Worm (Caenorhabditis elegans) whole organism, L3 larva: ENCODE measurements around the gene nhr-72.
"Not testable (repeated sequence)": the region's sequence is repeated elsewhere in the genome, so short reads cannot be mapped to it uniquely, and the experiment has no call there.

ENCODE experiments used
- ZK546.5 ChIP-seq: sonication (generic microtip); optimal IDR thresholded peaks from 2 replicates; lab custom pipeline; 2017; ENCODE audit warnings: missing biosample characterization, missing genetic modification characterization
- aly-2 ChIP-seq: fragments of 150-350 bp; optimal IDR thresholded peaks from 2 replicates; lab custom pipeline; 2014; ENCODE audit warnings: missing biosample characterization, missing genetic modification characterization
- ama-1 ChIP-seq: fragments of 150-350 bp; optimal IDR thresholded peaks from 2 replicates; lab custom pipeline; 2018
- ceh-16 ChIP-seq: sonication (generic microtip); optimal IDR thresholded peaks from 2 replicates; lab custom pipeline; 2017; ENCODE audit warnings: missing biosample characterization, missing genetic modification characterization
- ceh-82 ChIP-seq: fragments of 150-350 bp; optimal IDR thresholded peaks from 2 replicates; lab custom pipeline; 2014; ENCODE audit warnings: missing biosample characterization, missing genetic modification characterization
- ceh-9 ChIP-seq: sonication (generic microtip); optimal IDR thresholded peaks from 2 replicates; lab custom pipeline; 2018; ENCODE audit warnings: missing biosample characterization, missing genetic modification characterization
- daf-12 ChIP-seq: fragments of 150-350 bp; optimal IDR thresholded peaks from 2 replicates; lab custom pipeline; 2014; ENCODE audit warnings: missing biosample characterization, missing genetic modification reagents, missing genetic modification characterization
- egl-27 ChIP-seq: sonication (generic microtip); optimal IDR thresholded peaks from 4 replicates; lab custom pipeline; 2017; ENCODE audit warnings: missing biosample characterization, missing genetic modification reagents, missing genetic modification characterization
- egl-5 ChIP-seq: fragments of 150-350 bp; optimal IDR thresholded peaks from 2 replicates; lab custom pipeline; 2017; ENCODE audit warnings: missing biosample characterization, missing genetic modification reagents, missing genetic modification characterization, inconsistent platforms
- elt-1 ChIP-seq: fragments of 150-350 bp; optimal IDR thresholded peaks from 2 replicates; lab custom pipeline; 2014; ENCODE audit warnings: missing biosample characterization, missing genetic modification characterization
- elt-2 ChIP-seq: sonication (generic microtip); optimal IDR thresholded peaks from 2 replicates; lab custom pipeline; 2016; ENCODE audit warnings: missing genetic modification reagents, mild to moderate bottlenecking, missing genetic modification characterization, missing compliant biosample characterization
- eor-1 ChIP-seq, 2 experiments: fragments of 150-350 bp; optimal IDR thresholded peaks; 2 replicates each; lab custom pipeline; 2014 to 2018; ENCODE audit warnings: missing biosample characterization in 2 of 2, missing genetic modification characterization in 2 of 2
- fkh-10 ChIP-seq: sonication (generic microtip); optimal IDR thresholded peaks from 2 replicates; lab custom pipeline; 2017; ENCODE audit warnings: missing biosample characterization, missing genetic modification reagents, missing genetic modification characterization
- fkh-2 ChIP-seq: fragments of 150-350 bp; optimal IDR thresholded peaks from 2 replicates; lab custom pipeline; 2014; ENCODE audit warnings: missing biosample characterization, missing genetic modification reagents, missing genetic modification characterization
- fos-1 ChIP-seq: fragments of 150-350 bp; optimal IDR thresholded peaks from 2 replicates; lab custom pipeline; 2014; ENCODE audit warnings: missing biosample characterization, missing genetic modification characterization
- hmg-11 ChIP-seq: sonication (generic microtip); optimal IDR thresholded peaks from 2 replicates; lab custom pipeline; 2016; ENCODE audit warnings: missing genetic modification characterization, missing compliant biosample characterization
- jun-1 ChIP-seq: fragments of 150-350 bp; optimal IDR thresholded peaks from 2 replicates; lab custom pipeline; 2014; ENCODE audit warnings: missing biosample characterization, missing genetic modification reagents, missing genetic modification characterization
- lin-15B ChIP-seq: fragments of 150-350 bp; optimal IDR thresholded peaks from 2 replicates; lab custom pipeline; 2014; ENCODE audit warnings: missing biosample characterization, missing genetic modification characterization
- lin-39 ChIP-seq: fragments of 150-350 bp; optimal IDR thresholded peaks from 2 replicates; lab custom pipeline; 2018; ENCODE audit warnings: missing biosample characterization, missing genetic modification reagents, missing genetic modification characterization
- lsy-12 ChIP-seq: sonication (generic microtip); optimal IDR thresholded peaks from 2 replicates; lab custom pipeline; 2016; ENCODE audit warnings: mild to moderate bottlenecking, missing genetic modification characterization, missing compliant biosample characterization
- mdl-1 ChIP-seq: fragments of 150-350 bp; optimal IDR thresholded peaks from 2 replicates; lab custom pipeline; 2014; ENCODE audit warnings: missing biosample characterization, missing genetic modification characterization
- mml-1 ChIP-seq: fragments of 150-350 bp; sonication (generic microtip); optimal IDR thresholded peaks from 3 replicates; lab custom pipeline; 2014; ENCODE audit warnings: missing biosample characterization, missing genetic modification characterization
- nhr-12 ChIP-seq: fragments of 150-350 bp; optimal IDR thresholded peaks from 2 replicates; lab custom pipeline; 2014; ENCODE audit warnings: missing biosample characterization, missing genetic modification characterization
- nhr-23 ChIP-seq: fragments of 150-350 bp; optimal IDR thresholded peaks from 2 replicates; lab custom pipeline; 2014; ENCODE audit warnings: missing biosample characterization, missing genetic modification reagents, missing genetic modification characterization
- nhr-237 ChIP-seq: fragments of 150-350 bp; optimal IDR thresholded peaks from 2 replicates; lab custom pipeline; 2014; ENCODE audit warnings: missing biosample characterization, missing genetic modification characterization
- nhr-25 ChIP-seq: sonication (generic microtip); optimal IDR thresholded peaks from 2 replicates; lab custom pipeline; 2017; ENCODE audit warnings: missing biosample characterization, missing genetic modification characterization
- nhr-28 ChIP-seq: fragments of 150-350 bp; optimal IDR thresholded peaks from 2 replicates; lab custom pipeline; 2014; ENCODE audit warnings: missing biosample characterization, missing genetic modification characterization
- nhr-43 ChIP-seq: sonication (generic microtip); optimal IDR thresholded peaks from 2 replicates; lab custom pipeline; 2016; ENCODE audit warnings: mild to moderate bottlenecking, missing genetic modification characterization, missing compliant biosample characterization; ENCODE audit not compliant: poor library complexity, severe bottlenecking
- nhr-67 ChIP-seq: fragments of 150-350 bp; optimal IDR thresholded peaks from 2 replicates; lab custom pipeline; 2014; ENCODE audit warnings: missing biosample characterization, missing genetic modification characterization
- nhr-76 ChIP-seq: fragments of 150-350 bp; sonication (generic microtip); optimal IDR thresholded peaks from 5 replicates; lab custom pipeline; 2014; ENCODE audit warnings: missing biosample characterization, missing genetic modification characterization
- nhr-77 ChIP-seq: fragments of 150-350 bp; optimal IDR thresholded peaks from 2 replicates; lab custom pipeline; 2014; ENCODE audit warnings: missing biosample characterization, missing genetic modification characterization
- pha-4 ChIP-seq: fragments of 150-350 bp; optimal IDR thresholded peaks from 2 replicates; lab custom pipeline; 2014; ENCODE audit warnings: missing biosample characterization, missing genetic modification reagents, missing genetic modification characterization
- pqm-1 ChIP-seq: fragments of 150-350 bp; optimal IDR thresholded peaks from 2 replicates; lab custom pipeline; 2017; ENCODE audit warnings: missing biosample characterization, missing genetic modification characterization, inconsistent platforms
- sea-2 ChIP-seq: fragments of 150-350 bp; sonication (generic microtip); optimal IDR thresholded peaks from 4 replicates; lab custom pipeline; 2014; ENCODE audit warnings: missing biosample characterization, missing genetic modification reagents, missing genetic modification characterization
- skn-1 ChIP-seq: fragments of 150-350 bp; optimal IDR thresholded peaks from 2 replicates; lab custom pipeline; 2014; ENCODE audit warnings: missing biosample characterization, missing genetic modification characterization
- snpc-4 ChIP-seq: fragments of 150-350 bp; optimal IDR thresholded peaks from 2 replicates; lab custom pipeline; 2014; ENCODE audit warnings: missing biosample characterization, missing genetic modification characterization
- tbx-2 ChIP-seq: sonication (generic microtip); optimal IDR thresholded peaks from 2 replicates; lab custom pipeline; 2016; ENCODE audit warnings: mild to moderate bottlenecking, missing genetic modification characterization, missing compliant biosample characterization
- unc-39 ChIP-seq: sonication (generic microtip); optimal IDR thresholded peaks from 4 replicates; lab custom pipeline; 2017; ENCODE audit warnings: missing biosample characterization, missing genetic modification characterization
- unc-62 ChIP-seq: fragments of 150-350 bp; sonication (generic microtip); optimal IDR thresholded peaks from 4 replicates; lab custom pipeline; 2014; ENCODE audit warnings: missing biosample characterization, missing genetic modification reagents, missing genetic modification characterization
- zag-1 ChIP-seq: fragments of 150-350 bp; optimal IDR thresholded peaks from 2 replicates; lab custom pipeline; 2014; ENCODE audit warnings: missing biosample characterization, missing genetic modification characterization
- ztf-11 ChIP-seq: fragments of 150-350 bp; optimal IDR thresholded peaks from 2 replicates; lab custom pipeline; 2014; ENCODE audit warnings: missing biosample characterization, missing genetic modification characterization
- ztf-4 ChIP-seq: fragments of 150-350 bp; optimal IDR thresholded peaks from 2 replicates; lab custom pipeline; 2014; ENCODE audit warnings: missing biosample characterization, missing genetic modification characterization

nhr-72 gene

DNA sequence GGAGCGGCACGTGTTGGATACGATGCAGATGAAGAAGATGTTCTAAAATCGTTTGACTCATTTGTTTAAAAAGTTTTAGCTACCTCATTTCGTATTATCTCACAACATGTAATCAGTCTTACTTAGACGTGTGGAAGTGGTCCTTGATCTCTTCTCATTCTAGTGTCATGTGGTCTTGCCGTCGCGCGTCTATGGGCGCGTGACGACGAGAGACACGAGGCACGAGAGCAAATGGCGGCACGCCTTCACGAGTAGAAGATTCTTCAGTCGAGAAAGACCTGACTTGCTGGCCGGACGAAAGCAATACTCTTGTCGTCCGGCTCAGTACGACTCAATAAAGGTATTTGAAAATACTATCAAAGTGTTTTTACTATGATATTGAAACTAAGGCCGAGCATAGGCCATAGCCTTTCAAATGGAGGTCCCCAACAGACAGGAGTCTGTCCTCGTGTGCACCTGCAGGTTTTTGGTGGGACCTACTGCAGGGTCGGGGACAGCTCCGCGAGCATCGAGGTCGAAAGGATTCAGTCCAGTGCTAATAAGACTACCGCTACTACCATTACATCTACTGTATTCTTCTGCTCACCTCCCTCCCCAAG lies 34.2 kb downstream of the nhr-72 start, which contains the start of gene fbxa-24:
Gene fbxa-24, plus strand, starts transcription at position 276 of the 599 bp plus-strand sequence.
- not testable (repeated sequence) for TF ChIP-seq lsy-12 (tag; lab: Kevin White, UChicago); nhr-23 (tag; lab: Kevin White, UChicago); mdl-1

DNA sequence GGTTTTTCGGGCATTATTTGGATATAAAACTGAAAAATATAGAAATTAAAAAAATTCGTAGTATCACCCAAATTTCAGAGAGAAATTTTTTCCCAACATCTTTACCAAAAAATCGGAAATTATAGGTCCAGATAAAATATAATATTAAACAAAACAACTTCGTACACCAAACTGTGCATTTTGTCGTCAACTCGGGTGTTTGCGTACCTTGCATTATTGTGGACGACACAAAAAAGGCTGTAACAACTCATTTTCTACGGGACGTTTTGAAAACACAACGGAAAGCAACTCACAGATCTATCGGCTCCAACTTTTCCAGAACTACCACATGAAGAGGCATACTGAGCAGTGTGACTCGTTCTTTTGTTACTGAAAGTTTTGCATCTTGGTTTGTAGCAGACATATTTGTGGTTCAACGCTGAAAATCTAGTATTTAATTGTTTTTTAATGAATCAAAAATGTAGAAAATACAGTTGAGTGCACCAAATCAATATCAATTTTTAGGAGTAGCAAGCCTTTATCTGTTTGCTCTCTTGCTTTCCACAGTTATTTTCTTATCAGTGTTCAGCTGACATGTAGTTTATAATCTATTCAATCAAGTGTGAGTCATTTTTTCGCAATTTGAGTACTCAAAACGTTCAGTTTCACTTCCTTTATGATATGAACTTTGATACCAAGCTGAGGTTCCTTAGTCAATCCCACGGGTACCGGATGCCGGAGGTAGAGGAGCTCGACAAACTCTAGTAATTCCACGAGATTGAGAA lies 34.9 kb downstream of the nhr-72 start:
- TF ChIP-seq fkh-2 (tag; lab: Kevin White, UChicago) (no peak), unc-62 (GFP tag; lab: Kevin White, UChicago) (no peak), lin-39 (tag; lab: Kevin White, UChicago) (no peak), fkh-10 (no peak), nhr-25 (tag; lab: Kevin White, UChicago) (no peak), elt-2 (tag; lab: Kevin White, UChicago) (peak; percentile 93), nhr-76 (tag; lab: Kevin White, UChicago) (no peak), unc-39 (tag; lab: Kevin White, UChicago) (no peak), tbx-2 (no peak), jun-1 (tag; lab: Kevin White, UChicago) (peak; percentile 83), hmg-11 (tag; lab: Kevin White, UChicago) (peak; percentile 5), pha-4 (tag; lab: Kevin White, UChicago) (peak; percentile 6), ceh-9 (no peak), nhr-77 (tag; lab: Kevin White, UChicago) (no peak), pqm-1 (tag; lab: Kevin White, UChicago) (peak; percentile 80), sea-2 (GFP tag; lab: Kevin White, UChicago) (no peak)

DNA sequence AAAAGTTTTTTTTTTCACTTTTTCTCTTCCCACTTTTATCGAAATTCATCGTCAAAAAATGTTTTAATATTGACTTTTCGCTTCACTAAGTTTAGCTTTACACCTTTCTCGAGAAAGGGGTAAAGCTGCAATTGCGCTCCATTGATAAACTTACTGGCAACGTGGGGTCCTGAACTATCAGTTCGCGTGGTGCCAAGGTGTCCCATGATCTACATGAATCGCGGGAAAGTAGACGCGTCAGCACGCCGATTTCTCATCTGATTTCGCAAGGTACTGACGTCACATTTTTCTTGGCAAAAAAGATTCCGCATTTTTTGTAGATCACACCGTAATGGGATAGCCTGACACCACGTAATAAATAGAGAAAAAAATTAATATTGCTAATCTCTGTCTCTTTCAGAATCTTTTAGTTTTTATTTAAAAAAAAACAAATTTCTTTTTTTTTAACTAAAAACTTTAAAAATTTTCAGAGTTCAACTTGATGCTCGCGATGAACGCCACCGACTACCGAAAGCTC lies 38.7 kb downstream of the nhr-72 start, which contains the start of gene lido-15:
Gene lido-15, plus strand, starts transcription at position 467 of the 517 bp plus-strand sequence.
- TF ChIP-seq elt-2 (tag; lab: Kevin White, UChicago) (no peak), nhr-25 (tag; lab: Kevin White, UChicago) (no peak), pha-4 (tag; lab: Kevin White, UChicago) (peak; percentile 48), nhr-12 (tag; lab: Kevin White, UChicago) (no peak), ZK546.5 (tag; lab: Kevin White, UChicago) (no peak), fkh-10 (no peak), daf-12 (tag; lab: Kevin White, UChicago) (no peak)

DNA sequence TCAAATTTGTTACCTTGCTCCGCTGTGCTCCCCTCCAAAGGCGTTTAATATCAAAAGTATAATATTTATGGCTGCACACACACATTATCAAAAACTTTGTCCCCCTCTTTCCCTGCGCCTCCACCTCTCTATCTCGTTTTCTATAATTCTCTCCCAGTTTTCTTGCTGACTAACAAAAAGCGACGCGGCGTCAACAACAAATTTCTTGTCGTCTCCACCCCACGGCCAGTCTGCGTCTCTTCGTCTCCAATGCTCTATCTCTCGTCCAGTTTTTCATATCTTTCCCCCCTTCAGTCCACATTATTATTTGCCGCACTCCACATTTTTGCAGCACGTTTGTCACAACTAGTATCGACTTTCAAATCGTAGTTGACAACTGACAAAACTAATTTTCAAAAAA lies 40.0 kb downstream of the nhr-72 start:
- no peak for TF ChIP-seq unc-62 (GFP tag; lab: Kevin White, UChicago)
- TF ChIP-seq nhr-77 (tag; lab: Kevin White, UChicago): no peak
- TF ChIP-seq skn-1: no peak
- no peak for TF ChIP-seq ztf-4 (tag; lab: Kevin White, UChicago)
- TF ChIP-seq nhr-43 (tag; lab: Kevin White, UChicago): no peak
- TF ChIP-seq ceh-16 (tag; lab: Kevin White, UChicago): no peak
- no peak for TF ChIP-seq sea-2 (GFP tag; lab: Kevin White, UChicago)
- TF ChIP-seq nhr-67 (tag; lab: Kevin White, UChicago): no peak
- TF ChIP-seq eor-1 (tag; optimal IDR thresholded peaks at IDR 0.05; lab: Kevin White, UChicago): no peak
- no peak for TF ChIP-seq elt-1 (tag; lab: Kevin White, UChicago)
- no peak for TF ChIP-seq fkh-2 (tag; lab: Kevin White, UChicago)
- TF ChIP-seq zag-1 (tag; lab: Kevin White, UChicago): no peak
- peak; percentile 33 for TF ChIP-seq nhr-23 (tag; lab: Kevin White, UChicago)
- no peak for TF ChIP-seq nhr-76 (tag; lab: Kevin White, UChicago)
- no peak for TF ChIP-seq aly-2 (tag; lab: Kevin White, UChicago)
- peak; percentile 57 for TF ChIP-seq hmg-11 (tag; lab: Kevin White, UChicago)
- peak; percentile 78 for TF ChIP-seq elt-2 (tag; lab: Kevin White, UChicago)
- TF ChIP-seq ceh-82: no peak
- peak; percentile 14 for TF ChIP-seq nhr-25 (tag; lab: Kevin White, UChicago)
- TF ChIP-seq snpc-4 (tag; lab: Kevin White, UChicago): peak; percentile 40
- TF ChIP-seq nhr-28: no peak
- TF ChIP-seq fos-1 (tag; lab: Kevin White, UChicago): no peak
- TF ChIP-seq mml-1 (tag; lab: Kevin White, UChicago): no peak
- TF ChIP-seq tbx-2: no peak
- peak; percentile 75 for TF ChIP-seq pha-4 (tag; lab: Kevin White, UChicago)
- TF ChIP-seq pqm-1 (tag; lab: Kevin White, UChicago): peak; percentile 24
- no peak for TF ChIP-seq ztf-11 (tag; lab: Kevin White, UChicago)
- no peak for TF ChIP-seq lsy-12 (tag; lab: Kevin White, UChicago)
- TF ChIP-seq nhr-237 (tag; lab: Kevin White, UChicago): no peak
- no peak for TF ChIP-seq ama-1
- TF ChIP-seq lin-15B (tag; lab: Kevin White, UChicago): peak; percentile 2
- no peak for TF ChIP-seq egl-27 (tag; lab: Kevin White, UChicago)
- TF ChIP-seq daf-12 (tag; lab: Kevin White, UChicago): no peak
- peak; percentile 7 for TF ChIP-seq egl-5 (tag; lab: Kevin White, UChicago)
- no peak for TF ChIP-seq ceh-9
- TF ChIP-seq jun-1 (tag; lab: Kevin White, UChicago): no peak
